Fruit fly (Drosophila melanogaster) whole organism, prepupa: Measurements from ENCODE around the gene CG31807.

Experiments
- Blimp-1 ChIP-seq: fragments of 200-800 bp; sonication (Bioruptor generic); optimal IDR thresholded peaks from 3 replicates; lab custom pipeline; 2017; ENCODE audit warnings: missing biosample characterization, missing genetic modification characterization, mild to moderate bottlenecking, moderate library complexity, missing genetic modification reagents
- CG11762 ChIP-seq: fragments of 200-800 bp; sonication (Bioruptor generic); optimal IDR thresholded peaks from 3 replicates; lab custom pipeline; 2016; ENCODE audit warnings: missing biosample characterization, missing genetic modification characterization; ENCODE audit not compliant: insufficient read depth
- Ets21C ChIP-seq: fragments of 200-800 bp; sonication (Bioruptor generic); optimal IDR thresholded peaks from 3 replicates; lab custom pipeline; 2016; ENCODE audit warnings: missing biosample characterization, missing genetic modification characterization
- Ets96B ChIP-seq: fragments of 200-800 bp; optimal IDR thresholded peaks from 2 replicates; lab custom pipeline; 2019; ENCODE audit warnings: missing biosample characterization, mild to moderate bottlenecking, missing genetic modification characterization, moderate library complexity
- Gug ChIP-seq: fragments of 200-800 bp; sonication (Bioruptor generic); IDR thresholded peaks from 2 replicates; pipeline ENCODE4 v1.3.6; 2022; ENCODE audit warnings: missing biosample characterization, missing genetic modification characterization
- Smox ChIP-seq: fragments of 200-800 bp; sonication (Bioruptor generic); optimal IDR thresholded peaks from 3 replicates; lab custom pipeline; 2016; ENCODE audit warnings: missing biosample characterization, missing genetic modification characterization
- Sox15 ChIP-seq: fragments of 200-800 bp; sonication (Bioruptor generic); optimal IDR thresholded peaks from 3 replicates; lab custom pipeline; 2016; ENCODE audit warnings: missing biosample characterization, missing genetic modification characterization
- achi ChIP-seq: fragments of 200-800 bp; sonication (Bioruptor generic); optimal IDR thresholded peaks from 3 replicates; lab custom pipeline; 2016; ENCODE audit warnings: missing biosample characterization, missing genetic modification characterization
- dsx ChIP-seq: fragments of 200-800 bp; optimal IDR thresholded peaks from 3 replicates; lab custom pipeline; 2019; ENCODE audit warnings: missing biosample characterization, mild to moderate bottlenecking, missing genetic modification characterization, moderate library complexity; ENCODE audit not compliant: poor library complexity, severe bottlenecking
- eg ChIP-seq: fragments of 200-800 bp; sonication (Bioruptor generic); IDR thresholded peaks from 3 replicates; pipeline ENCODE4 v1.3.6; 2022; ENCODE audit warnings: missing biosample characterization, missing genetic modification characterization
- esn ChIP-seq: fragments of 200-800 bp; sonication (Bioruptor generic); optimal IDR thresholded peaks from 2 replicates; lab custom pipeline; 2016; ENCODE audit warnings: missing biosample characterization, mild to moderate bottlenecking, missing genetic modification characterization, moderate library complexity
- salr ChIP-seq, 2 experiments: fragments of 200-800 bp; sonication (Bioruptor generic); optimal IDR thresholded peaks; 3 replicates each; lab custom pipeline; 2016 to 2018; ENCODE audit warnings: missing biosample characterization in 2 of 2, missing genetic modification characterization in 2 of 2, mild to moderate bottlenecking in 1 of 2

DNA sequence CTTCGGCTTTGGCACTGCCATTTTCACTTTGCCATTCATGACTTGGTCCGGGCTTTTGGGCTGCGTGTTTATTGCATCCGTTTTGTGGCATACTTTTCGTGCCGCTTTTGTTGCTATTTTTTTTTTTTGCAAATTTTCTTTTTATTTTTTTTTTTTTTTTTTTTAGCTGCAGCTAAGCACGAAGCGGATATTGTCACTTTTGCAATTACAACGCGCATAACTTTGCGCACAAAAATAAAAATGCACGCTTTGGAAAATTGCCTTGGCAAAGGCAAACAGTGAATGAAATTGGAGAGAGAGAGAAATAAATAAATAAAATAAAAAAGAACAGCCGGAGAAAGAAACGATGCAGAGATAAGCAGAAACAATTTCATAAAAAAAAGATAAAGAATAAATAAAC is 43.0 kb downstream of the CG31807 start:
- TF ChIP-seq Ets96B (tag; lab: Kevin White, UChicago) (no peak), salr (GFP tag; optimal IDR thresholded peaks at IDR 0.05; lab: Kevin White, UChicago) (no peak), Ets21C (no peak), Smox (GFP tag; lab: Kevin White, UChicago) (no peak), esn (GFP tag; lab: Kevin White, UChicago) (no peak), achi (no peak), dsx (GFP tag; lab: Kevin White, UChicago) (no peak), eg (GFP tag; lab: Robert Waterston, UW) (peak; percentile 55; the same call in 1 of the 3 replicates), Blimp-1 (GFP tag; lab: Kevin White, UChicago) (no peak), CG11762 (no peak), Gug (GFP tag; lab: Robert Waterston, UW) (no peak), Sox15 (GFP tag; lab: Kevin White, UChicago) (no peak)
